Fruit fly (Drosophila melanogaster) whole organism, embryonic: ENCODE results near the gene Rtnl1.
A peak's percentile ranks its signal among the peaks of the same experiment; 100 is the strongest.

Experiments
- ATbp ChIP-seq: fragments of 200-800 bp; sonication (Bioruptor generic); optimal IDR thresholded peaks from 2 replicates; lab custom pipeline; 2017; ENCODE audit warnings: missing biosample characterization, mild to moderate bottlenecking, missing genetic modification characterization, missing genetic modification reagents
- Bdp1 ChIP-seq: fragments of 200-800 bp; sonication (Bioruptor generic); optimal IDR thresholded peaks from 3 replicates; lab custom pipeline; 2016; ENCODE audit warnings: missing biosample characterization, missing genetic modification characterization
- Bteb2 ChIP-seq: fragments of 200-800 bp; sonication (Bioruptor generic); optimal IDR thresholded peaks from 2 replicates; lab custom pipeline; 2016; ENCODE audit warnings: missing biosample characterization, missing genetic modification characterization
- C15 ChIP-seq: fragments of 200-800 bp; sonication (Bioruptor generic); IDR thresholded peaks from 3 replicates; pipeline ENCODE4 v1.3.6; 2022; ENCODE audit warnings: missing biosample characterization, missing genetic modification characterization
- CG10209 ChIP-seq: fragments of 200-800 bp; sonication (Bioruptor generic); optimal IDR thresholded peaks from 3 replicates; lab custom pipeline; 2017; ENCODE audit warnings: missing biosample characterization, mild to moderate bottlenecking, missing genetic modification characterization, missing genetic modification reagents
- CG1024 ChIP-seq: fragments of 200-800 bp; sonication (Bioruptor generic); IDR thresholded peaks from 2 replicates; pipeline ENCODE4 v1.3.6; 2022; ENCODE audit warnings: missing biosample characterization, missing genetic modification characterization
- CG11085 ChIP-seq: fragments of 200-800 bp; sonication (Bioruptor generic); IDR thresholded peaks from 2 replicates; pipeline ENCODE4 v1.3.6; 2022; ENCODE audit warnings: missing biosample characterization, missing genetic modification characterization
- CG12391 ChIP-seq: fragments of 200-800 bp; sonication (Bioruptor generic); optimal IDR thresholded peaks from 3 replicates; lab custom pipeline; 2018; ENCODE audit warnings: missing biosample characterization, mild to moderate bottlenecking, missing genetic modification characterization, moderate library complexity
- CG12744 ChIP-seq: fragments of 200-800 bp; sonication (Bioruptor generic); optimal IDR thresholded peaks from 2 replicates; lab custom pipeline; 2016; ENCODE audit warnings: missing biosample characterization, missing genetic modification characterization
- CG12942 ChIP-seq: fragments of 200-800 bp; sonication (Bioruptor generic); optimal IDR thresholded peaks from 3 replicates; lab custom pipeline; 2016; ENCODE audit warnings: missing biosample characterization, missing genetic modification characterization
- CG14050 ChIP-seq: fragments of 200-800 bp; sonication (Bioruptor generic); IDR thresholded peaks from 3 replicates; pipeline ENCODE4 v1.3.6; 2022; ENCODE audit warnings: missing biosample characterization, missing genetic modification characterization
- CG15601 ChIP-seq: fragments of 200-800 bp; sonication (Bioruptor generic); optimal IDR thresholded peaks from 3 replicates; lab custom pipeline; 2019; ENCODE audit warnings: missing biosample characterization, mild to moderate bottlenecking, missing genetic modification characterization, moderate library complexity
- CG18599 ChIP-seq: fragments of 200-800 bp; sonication (Bioruptor generic); optimal IDR thresholded peaks from 3 replicates; lab custom pipeline; 2017; ENCODE audit warnings: missing biosample characterization, missing genetic modification characterization, mild to moderate bottlenecking, moderate library complexity, missing genetic modification reagents
- CG2202 ChIP-seq: fragments of 200-800 bp; sonication (Bioruptor generic); optimal IDR thresholded peaks from 2 replicates; lab custom pipeline; 2018; ENCODE audit warnings: missing biosample characterization, mild to moderate bottlenecking, missing genetic modification characterization
- CG2875 ChIP-seq: fragments of 200-800 bp; sonication (Bioruptor generic); optimal IDR thresholded peaks from 2 replicates; lab custom pipeline; 2017; ENCODE audit warnings: missing biosample characterization, mild to moderate bottlenecking, missing genetic modification characterization, missing genetic modification reagents
- CG3065 ChIP-seq: fragments of 200-800 bp; sonication (Bioruptor generic); optimal IDR thresholded peaks from 2 replicates; lab custom pipeline; 2016; ENCODE audit warnings: missing biosample characterization, missing genetic modification characterization
- CG31224 ChIP-seq: fragments of 200-800 bp; sonication (Bioruptor generic); IDR thresholded peaks from 2 replicates; pipeline ENCODE4 v1.3.6; 2022; ENCODE audit warnings: missing biosample characterization, missing genetic modification characterization
- CG4820 ChIP-seq: fragments of 200-800 bp; sonication (Bioruptor generic); optimal IDR thresholded peaks from 3 replicates; lab custom pipeline; 2016; ENCODE audit warnings: missing biosample characterization, missing genetic modification characterization
- CG7928 ChIP-seq: fragments of 200-800 bp; sonication (Bioruptor generic); optimal IDR thresholded peaks from 2 replicates; lab custom pipeline; 2017; ENCODE audit warnings: missing biosample characterization, mild to moderate bottlenecking, missing genetic modification characterization
- CG7963 ChIP-seq: fragments of 200-800 bp; sonication (Bioruptor generic); IDR thresholded peaks from 3 replicates; pipeline ENCODE4 v1.3.6; 2022; ENCODE audit warnings: missing biosample characterization, missing genetic modification characterization; ENCODE audit not compliant: partially characterized antibody
- CG8478 ChIP-seq: fragments of >200 bp; optimal IDR thresholded peaks from 2 replicates; lab custom pipeline; 2018
- CG9932 ChIP-seq: fragments of 200-800 bp; sonication (Bioruptor generic); IDR thresholded peaks from 2 replicates; pipeline ENCODE4 v1.3.6; 2022; ENCODE audit warnings: missing biosample characterization, missing genetic modification characterization
- CkIIα-i1 ChIP-seq: fragments of 200-800 bp; sonication (Bioruptor generic); IDR thresholded peaks from 2 replicates; pipeline ENCODE4 v1.3.6; 2022; ENCODE audit warnings: missing biosample characterization, missing genetic modification characterization
- Doc2 ChIP-seq: fragments of 200-800 bp; sonication (Bioruptor generic); IDR thresholded peaks from 2 replicates; pipeline ENCODE4 v1.3.6; 2022; ENCODE audit warnings: missing biosample characterization, missing genetic modification characterization
- Hmr ChIP-seq: fragments of 200-800 bp; sonication (Bioruptor generic); optimal IDR thresholded peaks from 3 replicates; lab custom pipeline; 2017; ENCODE audit warnings: mild to moderate bottlenecking, missing biosample characterization, missing genetic modification reagents, missing genetic modification characterization
- Mes4 ChIP-seq: fragments of 200-800 bp; sonication (Bioruptor generic); optimal IDR thresholded peaks from 2 replicates; lab custom pipeline; 2016; ENCODE audit warnings: missing biosample characterization, missing genetic modification characterization
- Nf-YB ChIP-seq: fragments of 200-800 bp; sonication (Bioruptor generic); optimal IDR thresholded peaks from 3 replicates; lab custom pipeline; 2019; ENCODE audit warnings: missing biosample characterization, mild to moderate bottlenecking, missing genetic modification characterization, moderate library complexity
- Opbp ChIP-seq: fragments of 200-800 bp; sonication (Bioruptor generic); IDR thresholded peaks from 3 replicates; pipeline ENCODE4 v1.3.6; 2022; ENCODE audit warnings: missing biosample characterization, missing genetic modification characterization; ENCODE audit not compliant: partially characterized antibody
- PHDP ChIP-seq: fragments of 200-800 bp; sonication (Bioruptor generic); optimal IDR thresholded peaks from 3 replicates; lab custom pipeline; 2018; ENCODE audit warnings: missing biosample characterization, mild to moderate bottlenecking, missing genetic modification characterization, moderate library complexity
- Sry-β ChIP-seq: fragments of 200-800 bp; sonication (Bioruptor generic); optimal IDR thresholded peaks from 2 replicates; lab custom pipeline; 2018; ENCODE audit warnings: missing biosample characterization, mild to moderate bottlenecking, missing genetic modification characterization, moderate library complexity
- abd-A ChIP-seq: fragments of 200-800 bp; sonication (Bioruptor generic); optimal IDR thresholded peaks from 3 replicates; lab custom pipeline; 2019; ENCODE audit warnings: missing biosample characterization, mild to moderate bottlenecking, missing genetic modification characterization, moderate library complexity
- bab2 ChIP-seq: fragments of 200-800 bp; sonication (Bioruptor generic); optimal IDR thresholded peaks from 2 replicates; lab custom pipeline; 2016; ENCODE audit warnings: missing biosample characterization, missing genetic modification characterization
- cato ChIP-seq: fragments of 200-800 bp; sonication (Bioruptor generic); optimal IDR thresholded peaks from 2 replicates; lab custom pipeline; 2016; ENCODE audit warnings: missing biosample characterization, missing genetic modification characterization, borderline replicate concordance
- dpn ChIP-seq, 2 experiments: fragments of 200-800 bp; sonication (Bioruptor generic); optimal IDR thresholded peaks; 3 replicates each; lab custom pipeline; 2016; ENCODE audit warnings: missing biosample characterization in 2 of 2, missing genetic modification characterization in 2 of 2
- emc ChIP-seq: fragments of 200-800 bp; sonication (Bioruptor generic); optimal IDR thresholded peaks from 2 replicates; lab custom pipeline; 2016; ENCODE audit warnings: missing biosample characterization, missing genetic modification characterization
- en ChIP-seq: fragments of 200-800 bp; sonication (Bioruptor generic); optimal IDR thresholded peaks from 2 replicates; lab custom pipeline; 2016; ENCODE audit warnings: missing biosample characterization, missing genetic modification characterization
- fd102C ChIP-seq: fragments of 200-800 bp; sonication (Bioruptor generic); optimal IDR thresholded peaks from 2 replicates; lab custom pipeline; 2018; ENCODE audit warnings: missing biosample characterization, mild to moderate bottlenecking, missing genetic modification characterization, moderate library complexity
- gro ChIP-seq: fragments of 200-800 bp; sonication (Bioruptor generic); optimal IDR thresholded peaks from 2 replicates; lab custom pipeline; 2016; ENCODE audit warnings: missing biosample characterization, missing genetic modification characterization
- h ChIP-seq: fragments of >200 bp; optimal IDR thresholded peaks from 2 replicates; lab custom pipeline; 2017
- hth ChIP-seq: fragments of >200 bp; optimal IDR thresholded peaks from 2 replicates; lab custom pipeline; 2017; ENCODE audit warnings: inconsistent platforms
- klu ChIP-seq: fragments of 200-800 bp; sonication (Bioruptor generic); IDR thresholded peaks from 2 replicates; pipeline ENCODE4 v1.3.6; 2022; ENCODE audit warnings: missing biosample characterization, missing genetic modification characterization
- phol ChIP-seq: fragments of 200-800 bp; sonication (Bioruptor generic); optimal IDR thresholded peaks from 3 replicates; lab custom pipeline; 2018; ENCODE audit warnings: missing biosample characterization, mild to moderate bottlenecking, missing genetic modification characterization, moderate library complexity
- ro ChIP-seq: fragments of 200-800 bp; sonication (Bioruptor generic); IDR thresholded peaks from 2 replicates; pipeline ENCODE4 v1.3.6; 2022; ENCODE audit warnings: missing biosample characterization, missing genetic modification characterization
- sc ChIP-seq, 3 experiments: fragments of >200 bp in 2 of 3; fragments of 200-800 bp in 1 of 3; sonication (Bioruptor generic) in 1 of 3; optimal IDR thresholded peaks; 2 replicates in 2 of 3; 3 replicates in 1 of 3; lab custom pipeline; 2017; ENCODE audit warnings: mild to moderate bottlenecking in 1 of 3, missing biosample characterization in 1 of 3, missing genetic modification characterization in 1 of 3, missing genetic modification reagents in 1 of 3
- schlank ChIP-seq: fragments of 200-800 bp; sonication (Bioruptor generic); optimal IDR thresholded peaks from 2 replicates; lab custom pipeline; 2018; ENCODE audit warnings: missing biosample characterization, mild to moderate bottlenecking, missing genetic modification characterization
- sima ChIP-seq: fragments of 200-800 bp; sonication (Bioruptor generic); optimal IDR thresholded peaks from 2 replicates; lab custom pipeline; 2016; ENCODE audit warnings: missing biosample characterization, missing genetic modification characterization
- sna ChIP-seq: fragments of 200-800 bp; sonication (Bioruptor generic); IDR thresholded peaks from 2 replicates; pipeline ENCODE4 v1.3.6; 2022; ENCODE audit warnings: missing biosample characterization, missing genetic modification characterization; ENCODE audit not compliant: partially characterized antibody
- tgo ChIP-seq: fragments of 200-800 bp; sonication (Bioruptor generic); IDR thresholded peaks from 3 replicates; pipeline ENCODE4 v1.3.6; 2022; ENCODE audit warnings: missing biosample characterization, missing genetic modification characterization
- tx ChIP-seq: fragments of 200-800 bp; sonication (Bioruptor generic); optimal IDR thresholded peaks from 2 replicates; lab custom pipeline; 2016; ENCODE audit warnings: missing biosample characterization, missing genetic modification characterization
- unpg ChIP-seq: fragments of 200-800 bp; sonication (Bioruptor generic); optimal IDR thresholded peaks from 3 replicates; lab custom pipeline; 2018; ENCODE audit warnings: missing biosample characterization, mild to moderate bottlenecking, missing genetic modification characterization, moderate library complexity
- wek ChIP-seq: fragments of 200-800 bp; sonication (Bioruptor generic); optimal IDR thresholded peaks from 3 replicates; lab custom pipeline; 2018; ENCODE audit warnings: missing biosample characterization, mild to moderate bottlenecking, missing genetic modification characterization, moderate library complexity

Rtnl1 gene

DNA sequence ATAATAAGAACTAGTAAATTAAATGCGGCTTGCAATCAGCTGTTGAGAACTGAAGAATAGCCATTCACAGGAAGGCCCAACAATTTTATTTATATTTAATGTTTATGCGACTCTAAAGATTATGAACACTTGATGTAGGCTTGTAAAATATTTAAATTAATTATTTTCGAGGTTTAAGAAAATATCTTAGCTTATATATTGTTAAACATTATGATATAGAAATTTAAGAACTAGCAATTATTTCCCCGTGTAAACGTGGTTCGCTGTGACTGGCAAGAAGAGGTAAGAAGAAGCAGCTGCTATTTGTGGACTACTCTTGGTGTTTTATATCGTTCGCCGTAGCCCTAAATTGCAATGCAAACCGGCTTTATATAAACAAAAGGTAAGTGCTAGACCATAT is 64.2 kb downstream of the Rtnl1 start, which contains the start of the genes mRpL24 and betaggt-I (continued):
- TF ChIP-seq bab2 (GFP tag; lab: Kevin White, UChicago) (peak; percentile 72), tgo (GFP tag; lab: Robert Waterston, UW) (peak; percentile 97), CG9932 (GFP tag; lab: Robert Waterston, UW) (peak; percentile 97), Doc2 (GFP tag; lab: Robert Waterston, UW) (peak; percentile 84), PHDP (tag; lab: Kevin White, UChicago) (peak; percentile 98), ATbp (GFP tag; lab: Kevin White, UChicago) (peak; percentile 89), en (GFP tag; lab: Kevin White, UChicago) (peak; percentile 42), CG12391 (peak; percentile 99), CG7928 (GFP tag; lab: Kevin White, UChicago) (peak; percentile 77), Nf-YB (GFP tag; lab: Kevin White, UChicago) (peak; percentile 86), schlank (peak; percentile 86), CG11085 (GFP tag; lab: Robert Waterston, UW) (peak; percentile 96), sna (GFP tag; lab: Robert Waterston, UW) (0 out of 2 replicates have a peak, but pooled peaks have one; percentile 19), CG2875 (GFP tag; lab: Kevin White, UChicago) (peak; percentile 80), sc (optimal IDR thresholded peaks at IDR 0.05; lab: Kevin White, UChicago) (no peak), sc (GFP tag; optimal IDR thresholded peaks at IDR 0.05; lab: Kevin White, UChicago) (peak; percentile 83), h (lab: Kevin White, UChicago) (no peak), CkIIα-i1 (GFP tag; lab: Robert Waterston, UW) (peak; percentile 64; the same call in 1 of the 2 replicates), gro (GFP tag; lab: Kevin White, UChicago) (no peak), CG12942 (peak; percentile 95), CG15601 (tag; lab: Kevin White, UChicago) (peak; percentile 96), CG4820 (GFP tag; lab: Kevin White, UChicago) (peak; percentile 100), dpn (GFP tag; optimal IDR thresholded peaks at IDR 0.05; lab: Kevin White, UChicago) (peak; percentile 50 to 95), CG12744 (GFP tag; lab: Kevin White, UChicago) (peak; percentile 78), cato (GFP tag; lab: Kevin White, UChicago) (peak; percentile 89), sima (no peak), hth (lab: Kevin White, UChicago) (no peak), CG7963 (GFP tag; lab: Robert Waterston, UW) (no peak), emc (GFP tag; lab: Kevin White, UChicago) (peak; percentile 45), Bdp1 (GFP tag; lab: Kevin White, UChicago) (peak; percentile 77), CG10209 (GFP tag; lab: Kevin White, UChicago) (peak; percentile 95), CG14050 (GFP tag; lab: Robert Waterston, UW) (peak; percentile 94), CG1024 (GFP tag; lab: Robert Waterston, UW) (peak; percentile 91), klu (GFP tag; lab: Robert Waterston, UW) (peak; percentile 90), wek (GFP tag; lab: Kevin White, UChicago) (peak; percentile 74), Sry-β (GFP tag; lab: Kevin White, UChicago) (peak; percentile 43), ro (GFP tag; lab: Robert Waterston, UW) (peak; percentile 76), CG3065 (peak; percentile 90), CG2202 (peak; percentile 89), CG31224 (peak; percentile 93), Bteb2 (GFP tag; lab: Kevin White, UChicago) (peak; percentile 92), CG18599 (GFP tag; lab: Kevin White, UChicago) (peak; percentile 97), fd102C (GFP tag; lab: Kevin White, UChicago) (peak; percentile 72), CG8478 (no peak), unpg (GFP tag; lab: Kevin White, UChicago) (peak; percentile 98), tx (peak; percentile 74), C15 (peak; percentile 70; the same call in 1 of the 3 replicates), Hmr (GFP tag; lab: Kevin White, UChicago) (peak; percentile 97), phol (tag; lab: Kevin White, UChicago) (peak; percentile 98), abd-A (tag; lab: Kevin White, UChicago) (no peak), Opbp (no peak), Mes4 (peak; percentile 38)
